Worm (Caenorhabditis elegans) whole organism, early embryonic: ENCODE measurements around the gene Y50D4A.10.

Experiments
- aly-1 ChIP-seq: sonication (generic microtip); optimal IDR thresholded peaks from 2 replicates; lab custom pipeline; 2016; ENCODE audit warnings: missing genetic modification characterization, missing compliant biosample characterization
- ama-1 ChIP-seq: fragments of 150-350 bp; optimal IDR thresholded peaks from 2 replicates; lab custom pipeline; 2014
- flt-1 ChIP-seq: fragments of 200-800 bp; sonication (Bioruptor generic); IDR thresholded peaks from 2 replicates; pipeline ENCODE4 v1.3.6; 2022; ENCODE audit warnings: missing genetic modification characterization, missing compliant biosample characterization
- hmbx-1 ChIP-seq: sonication (generic microtip); optimal IDR thresholded peaks from 2 replicates; lab custom pipeline; 2016; ENCODE audit warnings: mild to moderate bottlenecking, missing genetic modification characterization, missing compliant biosample characterization
- hnd-1 ChIP-seq: sonication (generic microtip); optimal IDR thresholded peaks from 2 replicates; lab custom pipeline; 2016; ENCODE audit warnings: missing genetic modification characterization, missing compliant biosample characterization
- pes-1 ChIP-seq: fragments of 200-800 bp; sonication (Bioruptor generic); IDR thresholded peaks from 2 replicates; pipeline ENCODE4 v1.3.6; 2022; ENCODE audit warnings: missing genetic modification reagents, missing genetic modification characterization, missing compliant biosample characterization
- scrt-1 ChIP-seq: fragments of 200-800 bp; sonication (Bioruptor generic); IDR thresholded peaks from 2 replicates; pipeline ENCODE4 v1.3.6; 2022; ENCODE audit warnings: missing genetic modification characterization, missing compliant biosample characterization
- sea-1 ChIP-seq: fragments of 200-800 bp; sonication (Bioruptor generic); conservative IDR thresholded peaks from 2 replicates; pipeline ENCODE4 v1.3.6; 2022; ENCODE audit warnings: missing genetic modification characterization, missing compliant biosample characterization
- tbx-11 ChIP-seq: fragments of 200-800 bp; sonication (Bioruptor generic); IDR thresholded peaks from 2 replicates; pipeline ENCODE4 v1.3.6; 2022; ENCODE audit warnings: missing genetic modification characterization, missing compliant biosample characterization
- tbx-37 ChIP-seq: fragments of 200-800 bp; sonication (Bioruptor generic); conservative IDR thresholded peaks from 2 replicates; pipeline ENCODE4 v1.3.6; 2022; ENCODE audit warnings: missing genetic modification reagents, missing genetic modification characterization, missing compliant biosample characterization
- tra-4 ChIP-seq: sonication (generic microtip); optimal IDR thresholded peaks from 2 replicates; lab custom pipeline; 2017; ENCODE audit warnings: missing genetic modification characterization, missing compliant biosample characterization

DNA sequence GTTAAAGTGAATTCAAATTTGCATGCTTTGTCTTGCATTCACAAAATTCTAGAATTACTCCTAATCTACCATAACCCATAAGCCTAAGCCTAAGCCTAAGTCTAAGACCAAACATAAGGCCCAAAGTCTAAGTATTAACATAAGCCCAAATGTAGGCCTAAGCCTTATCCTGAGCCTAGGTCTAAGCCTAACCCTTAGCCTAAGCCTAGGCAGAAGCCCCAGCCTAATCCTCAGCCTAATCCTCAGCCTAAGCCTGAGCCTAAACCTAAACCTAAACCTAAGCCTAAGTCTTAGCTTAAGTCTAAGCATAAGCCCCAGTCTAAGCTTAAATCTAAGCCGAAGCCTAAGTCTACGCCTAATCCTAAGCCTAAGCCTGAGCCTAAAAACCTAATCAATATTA is 49.8 kb downstream of the Y50D4A.10 start:
- TF ChIP-seq tra-4 (tag; lab: Kevin White, UChicago) = no peak
- no peak for TF ChIP-seq hnd-1 (tag; lab: Kevin White, UChicago)
- no peak for TF ChIP-seq hmbx-1 (tag; lab: Kevin White, UChicago)
- no peak for TF ChIP-seq ama-1 (lab: Kevin White, UChicago)
- no peak for TF ChIP-seq aly-1 (tag; lab: Kevin White, UChicago)
- no peak for TF ChIP-seq tbx-37 (GFP tag; lab: Robert Waterston, UW)
- TF ChIP-seq scrt-1 (GFP tag; lab: Robert Waterston, UW) = no peak
- TF ChIP-seq flt-1 (GFP tag; lab: Robert Waterston, UW) = no peak
- TF ChIP-seq pes-1 (GFP tag; lab: Robert Waterston, UW) = no peak
- no peak for TF ChIP-seq tbx-11 (GFP tag; lab: Robert Waterston, UW)
- TF ChIP-seq sea-1 (GFP tag; lab: Robert Waterston, UW) = no peak
